Fruit fly (Drosophila melanogaster) whole organism, wandering third instar larva: ENCODE results near the gene PolZ2.

Experiments used
- Abd-B ChIP-seq: fragments of >200 bp; optimal IDR thresholded peaks from 2 replicates; lab custom pipeline; 2017; ENCODE audit warnings: missing biosample characterization, missing genetic modification characterization
- CG32264 ChIP-seq: fragments of 200-800 bp; sonication (Bioruptor generic); optimal IDR thresholded peaks from 2 replicates; lab custom pipeline; 2016; ENCODE audit warnings: missing biosample characterization, missing genetic modification characterization
- CG9705 ChIP-seq: fragments of 200-800 bp; sonication (Bioruptor generic); optimal IDR thresholded peaks from 2 replicates; lab custom pipeline; 2018; ENCODE audit warnings: missing biosample characterization, mild to moderate bottlenecking, missing genetic modification characterization
- CrebA ChIP-seq: fragments of 200-800 bp; sonication (Bioruptor generic); optimal IDR thresholded peaks from 2 replicates; lab custom pipeline; 2016; ENCODE audit warnings: missing biosample characterization, mild to moderate bottlenecking, missing genetic modification characterization, borderline replicate concordance
- Dfd ChIP-seq: fragments of >200 bp; optimal IDR thresholded peaks from 2 replicates; lab custom pipeline; 2017; ENCODE audit warnings: missing biosample characterization, missing genetic modification characterization
- Dif ChIP-seq: fragments of 200-275, 200-300 bp; sonication (Bioruptor generic); optimal IDR thresholded peaks from 2 replicates; lab custom pipeline; 2018; ENCODE audit warnings: missing biosample characterization, missing genetic modification characterization; ENCODE audit not compliant: partially characterized antibody
- GATAd ChIP-seq: sonication (Bioruptor generic); optimal IDR thresholded peaks from 2 replicates; lab custom pipeline; 2016; ENCODE audit warnings: missing biosample characterization, missing genetic modification characterization
- HLH106 ChIP-seq: fragments of 200-800 bp; optimal IDR thresholded peaks from 3 replicates; lab custom pipeline; 2019; ENCODE audit warnings: missing biosample characterization, mild to moderate bottlenecking, missing genetic modification characterization, moderate library complexity
- Hnf4 ChIP-seq: fragments of 200-800 bp; sonication (Bioruptor generic); optimal IDR thresholded peaks from 2 replicates; lab custom pipeline; 2016; ENCODE audit warnings: missing biosample characterization, mild to moderate bottlenecking, missing genetic modification characterization
- Hr78 ChIP-seq: fragments of >200 bp; optimal IDR thresholded peaks from 2 replicates; lab custom pipeline; 2017; ENCODE audit warnings: missing biosample characterization, missing genetic modification characterization
- Hr83 ChIP-seq: fragments of 200-300 bp; sonication (Bioruptor generic); optimal IDR thresholded peaks from 2 replicates; lab custom pipeline; 2016; ENCODE audit warnings: missing biosample characterization, mild to moderate bottlenecking, missing genetic modification characterization, moderate library complexity; ENCODE audit not compliant: poor library complexity, severe bottlenecking
- Jra ChIP-seq: sonication (Bioruptor generic); optimal IDR thresholded peaks from 2 replicates; lab custom pipeline; 2016; ENCODE audit warnings: missing biosample characterization, missing genetic modification characterization
- Mio ChIP-seq: sonication (Bioruptor generic); optimal IDR thresholded peaks from 2 replicates; lab custom pipeline; 2016; ENCODE audit warnings: missing biosample characterization, missing genetic modification characterization
- Myc ChIP-seq: fragments of >200 bp; optimal IDR thresholded peaks from 2 replicates; lab custom pipeline; 2017
- N ChIP-seq: fragments of >200 bp; optimal IDR thresholded peaks from 2 replicates; lab custom pipeline; 2018; ENCODE audit warnings: missing biosample characterization, missing external identifiers, missing genetic modification characterization
- OdsH ChIP-seq: fragments of 200-800 bp; sonication (Bioruptor generic); optimal IDR thresholded peaks from 2 replicates; lab custom pipeline; 2016; ENCODE audit warnings: missing biosample characterization, mild to moderate bottlenecking, missing genetic modification characterization
- Rel ChIP-seq, 2 experiments: fragments of 200-800 bp; sonication (Bioruptor generic) in 1 of 2; optimal IDR thresholded peaks; 2 replicates in 1 of 2; 3 replicates in 1 of 2; lab custom pipeline; 2016 to 2019; ENCODE audit warnings: mild to moderate bottlenecking in 2 of 2, missing biosample characterization in 2 of 2, missing genetic modification characterization in 2 of 2, moderate library complexity in 1 of 2
- Sp1 ChIP-seq: fragments of 200-800 bp; sonication (Bioruptor generic); optimal IDR thresholded peaks from 3 replicates; lab custom pipeline; 2019; ENCODE audit warnings: missing biosample characterization, mild to moderate bottlenecking, missing genetic modification characterization, moderate library complexity
- Vsx2 ChIP-seq: fragments of 200-300, 225-300 bp; sonication (Bioruptor generic); optimal IDR thresholded peaks from 2 replicates; lab custom pipeline; 2018; ENCODE audit warnings: missing biosample characterization, missing genetic modification characterization; ENCODE audit not compliant: partially characterized antibody
- br ChIP-seq: fragments of 200-800 bp; sonication (Bioruptor generic); optimal IDR thresholded peaks from 2 replicates; lab custom pipeline; 2016; ENCODE audit warnings: missing biosample characterization, missing genetic modification characterization
- brk ChIP-seq: fragments of 200-800 bp; sonication (Bioruptor generic); optimal IDR thresholded peaks from 2 replicates; lab custom pipeline; 2016; ENCODE audit warnings: missing biosample characterization, mild to moderate bottlenecking, missing genetic modification characterization
- dl ChIP-seq, 2 experiments: fragments of 175-275, 200-275 bp in 1 of 2; fragments of 200-275 bp in 1 of 2; sonication (Bioruptor generic); optimal IDR thresholded peaks; lab custom pipeline; 2018; ENCODE audit warnings: mild to moderate bottlenecking in 2 of 2, missing biosample characterization in 2 of 2, missing genetic modification characterization in 2 of 2, moderate library complexity in 2 of 2; ENCODE audit not compliant: partially characterized antibody in 2 of 2, insufficient read depth in 1 of 2
- dmrt93B ChIP-seq: fragments of 200-800 bp; sonication (Bioruptor generic); optimal IDR thresholded peaks from 2 replicates; lab custom pipeline; 2018; ENCODE audit warnings: missing biosample characterization, mild to moderate bottlenecking, missing genetic modification characterization
- dsf ChIP-seq: sonication (Bioruptor generic); optimal IDR thresholded peaks from 2 replicates; lab custom pipeline; 2016; ENCODE audit warnings: missing biosample characterization, missing genetic modification characterization, borderline replicate concordance
- ey ChIP-seq: fragments of 200-800 bp; sonication (Bioruptor generic); optimal IDR thresholded peaks from 2 replicates; lab custom pipeline; 2016; ENCODE audit warnings: missing biosample characterization, missing genetic modification characterization
- foxo ChIP-seq, 2 experiments: fragments of 200-800 bp; sonication (Bioruptor generic); optimal IDR thresholded peaks; 2 replicates in 1 of 2; 3 replicates in 1 of 2; lab custom pipeline; 2016 to 2017; ENCODE audit warnings: missing biosample characterization in 2 of 2, missing genetic modification characterization in 2 of 2
- fru ChIP-seq: fragments of 200-800 bp; sonication (Bioruptor generic); optimal IDR thresholded peaks from 3 replicates; lab custom pipeline; 2016; ENCODE audit warnings: missing biosample characterization, mild to moderate bottlenecking, missing genetic modification characterization
- h ChIP-seq: fragments of 200-800 bp; sonication (Bioruptor generic); optimal IDR thresholded peaks from 3 replicates; lab custom pipeline; 2016; ENCODE audit warnings: missing biosample characterization, mild to moderate bottlenecking, missing genetic modification characterization
- jim ChIP-seq: fragments of 175-275, 200-325 bp; sonication (Bioruptor generic); optimal IDR thresholded peaks from 2 replicates; lab custom pipeline; 2016; ENCODE audit warnings: missing biosample characterization, mild to moderate bottlenecking, missing genetic modification characterization
- lola ChIP-seq: fragments of >200 bp; optimal IDR thresholded peaks from 2 replicates; lab custom pipeline; 2017; ENCODE audit warnings: missing biosample characterization, missing genetic modification characterization
- pan ChIP-seq: fragments of >200 bp; optimal IDR thresholded peaks from 2 replicates; lab custom pipeline; 2017
- psq ChIP-seq: fragments of 200-800 bp; sonication (Bioruptor generic); optimal IDR thresholded peaks from 3 replicates; lab custom pipeline; 2017; ENCODE audit warnings: missing biosample characterization, mild to moderate bottlenecking, missing genetic modification characterization, moderate library complexity
- rgr ChIP-seq: fragments of 200-800 bp; sonication (Bioruptor generic); optimal IDR thresholded peaks from 3 replicates; lab custom pipeline; 2016; ENCODE audit warnings: missing biosample characterization, mild to moderate bottlenecking, missing genetic modification characterization
- sage ChIP-seq: fragments of 200-800 bp; sonication (Bioruptor generic); optimal IDR thresholded peaks from 2 replicates; lab custom pipeline; 2016; ENCODE audit warnings: missing biosample characterization, mild to moderate bottlenecking, missing genetic modification characterization
- sv ChIP-seq: fragments of 200-800 bp; sonication (Bioruptor generic); optimal IDR thresholded peaks from 3 replicates; lab custom pipeline; 2016; ENCODE audit warnings: missing biosample characterization, missing genetic modification characterization
- tai ChIP-seq: sonication (Bioruptor generic); optimal IDR thresholded peaks from 2 replicates; lab custom pipeline; 2016; ENCODE audit warnings: missing biosample characterization, missing genetic modification characterization
- usp ChIP-seq: fragments of >200 bp; optimal IDR thresholded peaks from 2 replicates; lab custom pipeline; 2017; ENCODE audit warnings: missing biosample characterization, missing genetic modification characterization
- woc ChIP-seq: sonication (Bioruptor generic); optimal IDR thresholded peaks from 2 replicates; lab custom pipeline; 2016; ENCODE audit warnings: missing biosample characterization, mild to moderate bottlenecking, missing genetic modification characterization

PolZ2 gene

dm6 chr3R:5622985-5623630 lies 34.4 kb downstream of the PolZ2 start:
- TF ChIP-seq dl (GFP tag; optimal IDR thresholded peaks at IDR 0.05; lab: Kevin White, UChicago; ENCODE audit: insufficient read depth in 1 of 2, partially characterized antibody in 2 of 2) (no peak), Vsx2 (no peak), Sp1 (GFP tag; lab: Kevin White, UChicago) (peak; percentile 70), fru (GFP tag; lab: Kevin White, UChicago) (peak; percentile 72), rgr (GFP tag; lab: Kevin White, UChicago) (peak; percentile 84), N (GFP tag; lab: Kevin White, UChicago) (no peak), Dif (GFP tag; lab: Kevin White, UChicago) (no peak), Myc (lab: Kevin White, UChicago) (no peak), Mio (GFP tag; lab: Kevin White, UChicago) (peak; percentile 12), foxo (GFP tag; optimal IDR thresholded peaks at IDR 0.05; lab: Kevin White, UChicago) (peak; percentile 21 to 68), dsf (GFP tag; lab: Kevin White, UChicago) (peak; percentile 41), h (GFP tag; lab: Kevin White, UChicago) (peak; percentile 80), sage (GFP tag; lab: Kevin White, UChicago) (peak; percentile 42), Hnf4 (GFP tag; lab: Kevin White, UChicago) (peak; percentile 89), pan (lab: Kevin White, UChicago) (no peak), CG32264 (GFP tag; lab: Kevin White, UChicago) (peak; percentile 62), jim (GFP tag; lab: Kevin White, UChicago) (peak; percentile 75), HLH106 (peak; percentile 28), CrebA (GFP tag; lab: Kevin White, UChicago) (no peak), lola (GFP tag; lab: Kevin White, UChicago) (no peak), Hr78 (no peak), GATAd (GFP tag; lab: Kevin White, UChicago) (no peak), Rel (GFP tag; optimal IDR thresholded peaks at IDR 0.05; lab: Kevin White, UChicago) (no peak), Rel (tag; optimal IDR thresholded peaks at IDR 0.05; lab: Kevin White, UChicago) (peak; percentile 25), sv (peak; percentile 14), Abd-B (GFP tag; lab: Kevin White, UChicago) (no peak), br (GFP tag; lab: Kevin White, UChicago) (peak; percentile 71), Jra (GFP tag; lab: Kevin White, UChicago) (peak; percentile 87), Hr83 (peak; percentile 97), psq (GFP tag; lab: Kevin White, UChicago) (no peak), CG9705 (GFP tag; lab: Kevin White, UChicago) (peak; percentile 66), dmrt93B (peak; percentile 36), Dfd (GFP tag; lab: Kevin White, UChicago) (no peak), OdsH (GFP tag; lab: Kevin White, UChicago) (peak; percentile 79), usp (GFP tag; lab: Kevin White, UChicago) (no peak), ey (GFP tag; lab: Kevin White, UChicago) (peak; percentile 33), tai (GFP tag; lab: Kevin White, UChicago) (no peak), woc (GFP tag; lab: Kevin White, UChicago) (peak; percentile 36), brk (GFP tag; lab: Kevin White, UChicago) (peak; percentile 82)

- peak; percentile 96 for TF ChIP-seq Hr83
- peak; percentile 96 for TF ChIP-seq CG9705 (GFP tag; lab: Kevin White, UChicago)
- TF ChIP-seq rgr (GFP tag; lab: Kevin White, UChicago): peak; percentile 96
- no peak for TF ChIP-seq Dfd (GFP tag; lab: Kevin White, UChicago)
- TF ChIP-seq Hr78: no peak
- TF ChIP-seq GATAd (GFP tag; lab: Kevin White, UChicago): no peak
- no peak for TF ChIP-seq jim (GFP tag; lab: Kevin White, UChicago)
- peak; percentile 69 for TF ChIP-seq Mio (GFP tag; lab: Kevin White, UChicago)
- TF ChIP-seq brk (GFP tag; lab: Kevin White, UChicago): no peak
- no peak for TF ChIP-seq Hnf4 (GFP tag; lab: Kevin White, UChicago)
- no peak for TF ChIP-seq pan (lab: Kevin White, UChicago)
- TF ChIP-seq sv: peak; percentile 84
- TF ChIP-seq br (GFP tag; lab: Kevin White, UChicago): peak; percentile 88
- TF ChIP-seq Jra (GFP tag; lab: Kevin White, UChicago): peak; percentile 69
- no peak for TF ChIP-seq dl (GFP tag; optimal IDR thresholded peaks at IDR 0.05; lab: Kevin White, UChicago; ENCODE audit: insufficient read depth in 1 of 2, partially characterized antibody in 2 of 2)
- TF ChIP-seq psq (GFP tag; lab: Kevin White, UChicago): peak; percentile 69
- TF ChIP-seq CrebA (GFP tag; lab: Kevin White, UChicago): no peak
- TF ChIP-seq OdsH (GFP tag; lab: Kevin White, UChicago): peak; percentile 84
- TF ChIP-seq Rel (GFP tag; optimal IDR thresholded peaks at IDR 0.05; lab: Kevin White, UChicago): no peak
- TF ChIP-seq Rel (tag; optimal IDR thresholded peaks at IDR 0.05; lab: Kevin White, UChicago): peak; percentile 53
- peak; percentile 84 for TF ChIP-seq HLH106
- TF ChIP-seq h (GFP tag; lab: Kevin White, UChicago): peak; percentile 90
- TF ChIP-seq dmrt93B: peak; percentile 94
- no peak for TF ChIP-seq N (GFP tag; lab: Kevin White, UChicago)
- no peak for TF ChIP-seq usp (GFP tag; lab: Kevin White, UChicago)
- no peak for TF ChIP-seq sage (GFP tag; lab: Kevin White, UChicago)
- TF ChIP-seq Abd-B (GFP tag; lab: Kevin White, UChicago): no peak
- TF ChIP-seq fru (GFP tag; lab: Kevin White, UChicago): peak; percentile 87
- no peak for TF ChIP-seq lola (GFP tag; lab: Kevin White, UChicago)
- no peak for TF ChIP-seq Dif (GFP tag; lab: Kevin White, UChicago)
- peak; percentile 61 for TF ChIP-seq ey (GFP tag; lab: Kevin White, UChicago)
- TF ChIP-seq Sp1 (GFP tag; lab: Kevin White, UChicago): peak; percentile 93
- TF ChIP-seq Vsx2: no peak
- TF ChIP-seq foxo (GFP tag; optimal IDR thresholded peaks at IDR 0.05; lab: Kevin White, UChicago): peak; percentile 42 to 80
- peak; percentile 69 for TF ChIP-seq CG32264 (GFP tag; lab: Kevin White, UChicago)
- no peak for TF ChIP-seq woc (GFP tag; lab: Kevin White, UChicago)
These were observed 35.6 kb downstream of the PolZ2 start, which contains the start of the genes Dph4, Spec2 and RpL13A for dm6 chr3R:5624115-5624878. Dph4 (minus strand) TSS chr3R:5624125. Spec2 (minus strand) TSS chr3R:5624125. RpL13A (plus strand) TSS chr3R:5624474.
